In the genomic region with DNA sequence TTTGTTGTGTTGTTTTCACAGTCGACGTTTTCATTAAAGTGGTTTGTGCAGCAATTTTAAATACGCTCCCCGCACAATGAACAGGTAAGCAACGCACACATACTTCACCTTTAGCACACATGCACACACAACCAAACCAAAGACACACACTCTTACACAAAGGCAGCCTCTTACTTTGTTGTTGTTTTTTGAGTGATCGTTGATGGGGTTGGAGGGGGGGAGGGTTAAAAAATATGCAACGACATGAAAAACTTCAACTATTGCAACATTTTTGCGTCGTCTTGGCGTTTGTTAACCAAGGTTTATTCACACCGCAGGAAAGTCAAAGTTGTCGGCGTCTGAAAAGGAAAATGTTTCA, we compare ENCODE assay signal across 2 fruit fly cellular contexts.
A peak's percentile ranks its signal among the peaks of the same experiment; 100 is the strongest.
TF ChIP-seq lines count a peak whose summit lies in the region.

No protein-coding gene starts in this region.

- no peak for TF ChIP-seq CTCF in whole organism, embryonic (GFP tag; optimal IDR thresholded peaks at IDR 0.05; lab: Kevin White, UChicago)

TF ChIP-seq in whole organism, adult, 20 proteins besides CTCF, POLR2A, EP300 and RAD21:
- no peak for TF ChIP-seq kay (GFP tag; lab: Kevin White, UChicago; ENCODE audit: borderline replicate concordance)
- TF ChIP-seq toe (GFP tag; optimal IDR thresholded peaks at IDR 0.05; lab: Kevin White, UChicago) = no peak
- TF ChIP-seq tj (GFP tag; optimal IDR thresholded peaks at IDR 0.05; lab: Kevin White, UChicago) = peak; percentile 95

TF ChIP-seq in whole organism, embryonic, 481 proteins besides CTCF, POLR2A, EP300 and RAD21:
- peak; percentile 50; the same call in 1 of the 2 replicates for TF ChIP-seq CG4360 (GFP tag; IDR thresholded peaks at IDR 0.05; lab: Robert Waterston, UW)
- 0 out of 3 replicates have a peak, but pooled peaks have one; percentile 1 for TF ChIP-seq ken (GFP tag; IDR thresholded peaks at IDR 0.05; lab: Robert Waterston, UW)
- no peak for TF ChIP-seq sim (GFP tag; IDR thresholded peaks at IDR 0.05; lab: Robert Waterston, UW)
- no peak for TF ChIP-seq CG11093 (GFP tag; IDR thresholded peaks at IDR 0.05; lab: Robert Waterston, UW)
- no peak for TF ChIP-seq sob (GFP tag; IDR thresholded peaks at IDR 0.05; lab: Robert Waterston, UW)
- no peak for TF ChIP-seq salm (tag; optimal IDR thresholded peaks at IDR 0.05; lab: Kevin White, UChicago)
- peak; percentile 42 for TF ChIP-seq crol (GFP tag; IDR thresholded peaks at IDR 0.05; lab: Robert Waterston, UW)
- peak; percentile 61 for TF ChIP-seq cg (GFP tag; optimal IDR thresholded peaks at IDR 0.05; lab: Kevin White, UChicago)
- no peak for TF ChIP-seq da (GFP tag; optimal IDR thresholded peaks at IDR 0.05; lab: Kevin White, UChicago)
- TF ChIP-seq gcm (GFP tag; optimal IDR thresholded peaks at IDR 0.05; lab: Kevin White, UChicago) = no peak
- TF ChIP-seq CG11504 (tag; optimal IDR thresholded peaks at IDR 0.05; lab: Kevin White, UChicago) = no peak
TF ChIP-seq in whole organism, embryonic: peak in this region for 4.
